Worm (Caenorhabditis elegans) whole organism, L1 larva: ENCODE data around the gene C03G5.14.

Experiments used
- C34B4.2 ChIP-seq: sonication (generic microtip); optimal IDR thresholded peaks from 2 replicates; lab custom pipeline; 2017; ENCODE audit warnings: mild to moderate bottlenecking, missing genetic modification characterization, missing compliant biosample characterization
- efl-1 ChIP-seq, 4 experiments: fragments of 150-350 bp; optimal IDR thresholded peaks in 3 of 4; peaks in 1 of 4; 1 replicate in 1 of 4; 2 replicates in 3 of 4; lab custom pipeline; 2014; ENCODE audit warnings: missing biosample characterization in 2 of 4, missing genetic modification characterization in 2 of 4, missing genetic modification reagents in 2 of 4
- efl-3 ChIP-seq: fragments of 200-800 bp; sonication (Bioruptor generic); optimal IDR thresholded peaks from 2 replicates; lab custom pipeline; 2018; ENCODE audit warnings: mild to moderate bottlenecking, missing genetic modification characterization, missing compliant biosample characterization
- elt-3 ChIP-seq, 6 experiments: fragments of 150-350 bp in 1 of 6; sonication (generic microtip); optimal IDR thresholded peaks; 2 replicates each; lab custom pipeline; 2017 to 2018; ENCODE audit warnings: missing biosample characterization in 6 of 6, missing genetic modification characterization in 6 of 6, inconsistent platforms in 1 of 6
- fkh-10 ChIP-seq: sonication (generic microtip); optimal IDR thresholded peaks from 2 replicates; lab custom pipeline; 2017; ENCODE audit warnings: missing biosample characterization, missing genetic modification reagents, missing genetic modification characterization
- lir-3 ChIP-seq: sonication (generic microtip); optimal IDR thresholded peaks from 2 replicates; lab custom pipeline; 2016; ENCODE audit warnings: mild to moderate bottlenecking, missing genetic modification characterization, moderate library complexity, missing compliant biosample characterization; ENCODE audit not compliant: poor library complexity
- mdl-1 ChIP-seq, 2 experiments: fragments of 150-350 bp; optimal IDR thresholded peaks; 2 replicates each; lab custom pipeline; 2014 to 2017; ENCODE audit warnings: missing biosample characterization in 2 of 2, missing genetic modification characterization in 2 of 2, inconsistent platforms in 1 of 2
- nhr-84 ChIP-seq: sonication (generic microtip); optimal IDR thresholded peaks from 2 replicates; lab custom pipeline; 2017; ENCODE audit warnings: missing biosample characterization, missing genetic modification characterization
- pqm-1 ChIP-seq: sonication (generic microtip); optimal IDR thresholded peaks from 3 replicates; lab custom pipeline; 2017; ENCODE audit warnings: missing biosample characterization, missing genetic modification characterization
- snpc-4 ChIP-seq: fragments of 150-350 bp; optimal IDR thresholded peaks from 2 replicates; lab custom pipeline; 2014; ENCODE audit warnings: missing biosample characterization, missing genetic modification characterization
- snu-23 ChIP-seq: sonication (generic microtip); optimal IDR thresholded peaks from 2 replicates; lab custom pipeline; 2016; ENCODE audit warnings: missing genetic modification characterization, missing compliant biosample characterization
- tbx-2 ChIP-seq: sonication (generic microtip); optimal IDR thresholded peaks from 2 replicates; lab custom pipeline; 2016; ENCODE audit warnings: missing genetic modification characterization, missing compliant biosample characterization
- unc-98 ChIP-seq: fragments of 200-800 bp; sonication (Bioruptor generic); IDR thresholded peaks from 2 replicates; pipeline ENCODE4 v1.3.6; 2022; ENCODE audit warnings: missing genetic modification characterization, missing compliant biosample characterization

ce11 chrX:8492750-8493149 is 29.0 kb upstream of the C03G5.14 start:
- TF ChIP-seq mdl-1 (tag; optimal IDR thresholded peaks at IDR 0.05; lab: Kevin White, UChicago), result no peak
- no peak for TF ChIP-seq C34B4.2 (tag; lab: Kevin White, UChicago)
- TF ChIP-seq snpc-4 (tag; lab: Kevin White, UChicago), result no peak
- TF ChIP-seq nhr-84 (tag; lab: Kevin White, UChicago), result no peak
- TF ChIP-seq elt-3 (tag; optimal IDR thresholded peaks at IDR 0.05; lab: Kevin White, UChicago), result no peak
- TF ChIP-seq snu-23 (GFP tag; lab: Kevin White, UChicago), result no peak
- no peak for TF ChIP-seq fkh-10 (GFP tag; lab: Kevin White, UChicago)
- no peak for TF ChIP-seq efl-1 (optimal IDR thresholded peaks at IDR 0.05; lab: Kevin White, UChicago)
- TF ChIP-seq efl-1 (GFP tag; optimal IDR thresholded peaks at IDR 0.05 in 1 of 2; lab: Kevin White, UChicago), result no peak
- no peak for TF ChIP-seq unc-98 (GFP tag; lab: Robert Waterston, UW)
- TF ChIP-seq efl-3 (GFP tag; lab: Kevin White, UChicago), result no peak
- peak; percentile 5 for TF ChIP-seq pqm-1 (tag; lab: Kevin White, UChicago)
- no peak for TF ChIP-seq tbx-2 (tag; lab: Kevin White, UChicago)
- no peak for TF ChIP-seq lir-3 (tag; lab: Kevin White, UChicago)
